Worm (Caenorhabditis elegans) whole organism, L4 larva: ENCODE data around the gene T01C1.4.

Experiments
- D1046.2 ChIP-seq: fragments of 200-800 bp; sonication (Bioruptor generic); IDR thresholded peaks from 2 replicates; pipeline ENCODE4 v1.3.6; 2022; ENCODE audit warnings: missing genetic modification characterization, missing compliant biosample characterization
- F37D6.2 ChIP-seq: sonication (generic microtip); optimal IDR thresholded peaks from 2 replicates; lab custom pipeline; 2016; ENCODE audit warnings: mild to moderate bottlenecking, missing genetic modification characterization, missing compliant biosample characterization
- F44E2.7 ChIP-seq: fragments of 200-800 bp; sonication (Bioruptor generic); IDR thresholded peaks from 2 replicates; pipeline ENCODE4 v2.1.2; 2022; ENCODE audit warnings: missing genetic modification characterization, missing compliant biosample characterization
- T20F7.1 ChIP-seq: fragments of 200-800 bp; sonication (Bioruptor generic); optimal IDR thresholded peaks from 2 replicates; lab custom pipeline; 2018; ENCODE audit warnings: mild to moderate bottlenecking, missing genetic modification characterization, missing compliant biosample characterization
- Y48G9A.11 ChIP-seq: fragments of 200-800 bp; sonication (Bioruptor generic); IDR thresholded peaks from 2 replicates; pipeline ENCODE4 v1.3.6; 2022; ENCODE audit warnings: missing genetic modification reagents, missing genetic modification characterization, missing compliant biosample characterization
- Y5F2A.4 ChIP-seq: fragments of 200-800 bp; sonication (Bioruptor generic); optimal IDR thresholded peaks from 2 replicates; lab custom pipeline; 2018; ENCODE audit warnings: mild to moderate bottlenecking, missing genetic modification characterization, missing compliant biosample characterization
- Y75B8A.6 ChIP-seq: fragments of 200-800 bp; sonication (Bioruptor generic); IDR thresholded peaks from 2 replicates; pipeline ENCODE4 v1.3.6; 2022; ENCODE audit warnings: missing genetic modification reagents, missing genetic modification characterization, missing compliant biosample characterization
- ZK337.2 ChIP-seq: fragments of 200-800 bp; sonication (Bioruptor generic); IDR thresholded peaks from 2 replicates; pipeline ENCODE4 v1.3.6; 2022; ENCODE audit warnings: missing genetic modification reagents, missing genetic modification characterization, missing compliant biosample characterization
- ZK546.5 ChIP-seq, 2 experiments: sonication (generic microtip); optimal IDR thresholded peaks; 2 replicates each; lab custom pipeline; 2017; ENCODE audit warnings: missing biosample characterization in 2 of 2, missing genetic modification characterization in 2 of 2
- aha-1 ChIP-seq: fragments of 150-350 bp; peaks from one replicate; lab custom pipeline; 2014; ENCODE audit warnings: missing biosample characterization, missing genetic modification characterization
- arid-1 ChIP-seq: fragments of 200-800 bp; sonication (Bioruptor generic); conservative IDR thresholded peaks from 2 replicates; pipeline ENCODE4 v1.3.6; 2022; ENCODE audit warnings: missing genetic modification reagents, missing genetic modification characterization, missing compliant biosample characterization
- attf-4 ChIP-seq: sonication (generic microtip); optimal IDR thresholded peaks from 3 replicates; lab custom pipeline; 2017; ENCODE audit warnings: missing biosample characterization, missing genetic modification characterization
- ceh-28 ChIP-seq: fragments of 150-350 bp; optimal IDR thresholded peaks from 2 replicates; lab custom pipeline; 2014; ENCODE audit warnings: missing biosample characterization, missing genetic modification reagents, missing genetic modification characterization
- ceh-32 ChIP-seq: sonication (generic microtip); optimal IDR thresholded peaks from 2 replicates; lab custom pipeline; 2016; ENCODE audit warnings: mild to moderate bottlenecking, missing genetic modification characterization, missing compliant biosample characterization; ENCODE audit not compliant: poor library complexity
- ces-1 ChIP-seq: fragments of 150-350 bp; sonication (generic microtip); optimal IDR thresholded peaks from 4 replicates; lab custom pipeline; 2014; ENCODE audit warnings: missing biosample characterization, missing genetic modification reagents, missing genetic modification characterization
- ctbp-1 ChIP-seq: fragments of 200-800 bp; sonication (Bioruptor generic); IDR thresholded peaks from 2 replicates; pipeline ENCODE4 v1.3.6; 2022; ENCODE audit warnings: missing genetic modification reagents, missing genetic modification characterization, missing compliant biosample characterization
- daf-12 ChIP-seq: fragments of 150-350 bp; optimal IDR thresholded peaks from 2 replicates; lab custom pipeline; 2014; ENCODE audit warnings: missing biosample characterization, missing genetic modification reagents, missing genetic modification characterization
- daf-8 ChIP-seq: fragments of 200-800 bp; sonication (Bioruptor generic); IDR thresholded peaks from 2 replicates; pipeline ENCODE4 v1.3.6; 2022; ENCODE audit warnings: missing genetic modification characterization, missing compliant biosample characterization
- dmd-6 ChIP-seq: fragments of 200-800 bp; sonication (Bioruptor generic); IDR thresholded peaks from 2 replicates; pipeline ENCODE4 v1.3.6; 2022; ENCODE audit warnings: missing genetic modification reagents, missing genetic modification characterization, missing compliant biosample characterization
- dmd-8 ChIP-seq: fragments of 200-800 bp; sonication (Bioruptor generic); IDR thresholded peaks from 2 replicates; pipeline ENCODE4 v1.3.6; 2022; ENCODE audit warnings: missing genetic modification characterization, missing compliant biosample characterization
- dmd-9 ChIP-seq: fragments of 200-800 bp; sonication (Bioruptor generic); IDR thresholded peaks from 2 replicates; pipeline ENCODE4 v1.3.6; 2022; ENCODE audit warnings: missing genetic modification reagents, missing genetic modification characterization, missing compliant biosample characterization
- dve-1 ChIP-seq: sonication (generic microtip); optimal IDR thresholded peaks from 2 replicates; lab custom pipeline; 2017; ENCODE audit warnings: antibody characterized with exemption, mild to moderate bottlenecking, missing genetic modification characterization, missing compliant biosample characterization; ENCODE audit not compliant: insufficient read depth
- egl-27 ChIP-seq: sonication (generic microtip); optimal IDR thresholded peaks from 3 replicates; lab custom pipeline; 2017; ENCODE audit warnings: missing biosample characterization, missing genetic modification reagents, missing genetic modification characterization
- egl-43 ChIP-seq: fragments of 200-800 bp; sonication (Bioruptor generic); IDR thresholded peaks from 2 replicates; pipeline ENCODE4 v1.3.6; 2022; ENCODE audit warnings: missing genetic modification reagents, missing genetic modification characterization, missing compliant biosample characterization
- fkh-10 ChIP-seq: fragments of 150-350 bp; optimal IDR thresholded peaks from 2 replicates; lab custom pipeline; 2014; ENCODE audit warnings: missing biosample characterization, missing genetic modification reagents, missing genetic modification characterization
- gei-8 ChIP-seq: fragments of 200-800 bp; sonication (Bioruptor generic); optimal IDR thresholded peaks from 2 replicates; lab custom pipeline; 2018; ENCODE audit warnings: mild to moderate bottlenecking, missing genetic modification characterization, missing compliant biosample characterization
- hif-1 ChIP-seq, 2 experiments: sonication (generic microtip); optimal IDR thresholded peaks; 2 replicates each; lab custom pipeline; 2016 to 2017; ENCODE audit warnings: missing compliant biosample characterization in 2 of 2, missing genetic modification characterization in 2 of 2, missing genetic modification reagents in 2 of 2, missing genotype in 2 of 2, mild to moderate bottlenecking in 1 of 2
- jun-1 ChIP-seq: fragments of 150-350 bp; optimal IDR thresholded peaks from 2 replicates; lab custom pipeline; 2014; ENCODE audit warnings: missing biosample characterization, missing genetic modification reagents, missing genetic modification characterization
- lin-13 ChIP-seq: fragments of 150-350 bp; optimal IDR thresholded peaks from 2 replicates; lab custom pipeline; 2014; ENCODE audit warnings: missing biosample characterization, missing genetic modification reagents, missing genetic modification characterization
- lir-3 ChIP-seq: sonication (generic microtip); optimal IDR thresholded peaks from 2 replicates; lab custom pipeline; 2016; ENCODE audit warnings: mild to moderate bottlenecking, missing genetic modification characterization, missing compliant biosample characterization
- lsy-2 ChIP-seq, 2 experiments: fragments of 150-350 bp in 1 of 2; sonication (generic microtip) in 1 of 2; optimal IDR thresholded peaks; 2 replicates each; lab custom pipeline; 2014 to 2017; ENCODE audit warnings: missing biosample characterization in 2 of 2, missing genetic modification characterization in 2 of 2
- mdl-1 ChIP-seq, 2 experiments: fragments of 150-350 bp in 1 of 2; sonication (generic microtip) in 1 of 2; optimal IDR thresholded peaks; 2 replicates each; lab custom pipeline; 2014 to 2017; ENCODE audit warnings: missing biosample characterization in 2 of 2, missing genetic modification characterization in 2 of 2
- mdt-29 ChIP-seq: fragments of 200-800 bp; sonication (Bioruptor generic); IDR thresholded peaks from 2 replicates; pipeline ENCODE4 v1.3.6; 2022; ENCODE audit warnings: missing genetic modification reagents, missing genetic modification characterization, missing compliant biosample characterization
- mxl-2 ChIP-seq: fragments of 200-800 bp; sonication (Bioruptor generic); conservative IDR thresholded peaks from 2 replicates; pipeline ENCODE4 v1.3.6; 2022; ENCODE audit warnings: missing genetic modification reagents, missing genetic modification characterization, missing compliant biosample characterization
- nhr-11 ChIP-seq: fragments of 150-350 bp; optimal IDR thresholded peaks from 2 replicates; lab custom pipeline; 2014; ENCODE audit warnings: missing biosample characterization, missing genetic modification characterization
- nhr-28 ChIP-seq: fragments of 150-350 bp; optimal IDR thresholded peaks from 2 replicates; lab custom pipeline; 2014; ENCODE audit warnings: missing biosample characterization, missing genetic modification characterization
- nhr-41 ChIP-seq: fragments of 200-800 bp; sonication (Bioruptor generic); IDR thresholded peaks from 2 replicates; pipeline ENCODE4 v1.3.6; 2022; ENCODE audit warnings: missing genetic modification reagents, missing genetic modification characterization, missing compliant biosample characterization
- nhr-42 ChIP-seq: fragments of 200-800 bp; sonication (Bioruptor generic); IDR thresholded peaks from 2 replicates; pipeline ENCODE4 v1.3.6; 2022; ENCODE audit warnings: missing genetic modification characterization, missing compliant biosample characterization
- nhr-76 ChIP-seq: fragments of 150-350 bp; optimal IDR thresholded peaks from 2 replicates; lab custom pipeline; 2014; ENCODE audit warnings: missing biosample characterization, missing genetic modification characterization
- nhr-77 ChIP-seq: fragments of 150-350 bp; optimal IDR thresholded peaks from 2 replicates; lab custom pipeline; 2014; ENCODE audit warnings: missing biosample characterization, missing genetic modification characterization
- php-3 ChIP-seq: fragments of 200-800 bp; sonication (Bioruptor generic); IDR thresholded peaks from 2 replicates; pipeline ENCODE4 v1.3.6; 2022; ENCODE audit warnings: missing genetic modification reagents, missing genetic modification characterization, missing compliant biosample characterization
- saeg-2 ChIP-seq: fragments of 200-800 bp; sonication (Bioruptor generic); IDR thresholded peaks from 2 replicates; pipeline ENCODE4 v1.3.6; 2022; ENCODE audit warnings: missing genetic modification reagents, missing genetic modification characterization, missing compliant biosample characterization
- sdz-12 ChIP-seq: fragments of 200-800 bp; sonication (Bioruptor generic); optimal IDR thresholded peaks from 2 replicates; lab custom pipeline; 2018; ENCODE audit warnings: mild to moderate bottlenecking, missing genetic modification characterization, missing compliant biosample characterization
- snpc-1.2 ChIP-seq: fragments of 200-800 bp; sonication (Bioruptor generic); IDR thresholded peaks from 2 replicates; pipeline ENCODE4 v1.3.6; 2022; ENCODE audit warnings: missing genetic modification reagents, missing genetic modification characterization, missing compliant biosample characterization
- spr-3 ChIP-seq: fragments of 200-800 bp; sonication (Bioruptor generic); optimal IDR thresholded peaks from 2 replicates; lab custom pipeline; 2018; ENCODE audit warnings: mild to moderate bottlenecking, missing genetic modification characterization, missing compliant biosample characterization
- tag-97 ChIP-seq: fragments of 200-800 bp; sonication (Bioruptor generic); IDR thresholded peaks from 2 replicates; pipeline ENCODE4 v1.3.6; 2022; ENCODE audit warnings: missing genetic modification characterization, missing compliant biosample characterization
- tra-1 ChIP-seq: fragments of 200-800 bp; sonication (Bioruptor generic); IDR thresholded peaks from 2 replicates; pipeline ENCODE4 v1.3.6; 2022; ENCODE audit warnings: missing genetic modification reagents, missing genetic modification characterization, missing compliant biosample characterization
- vab-7 ChIP-seq: fragments of 200-800 bp; sonication (Bioruptor generic); IDR thresholded peaks from 2 replicates; pipeline ENCODE4 v1.3.6; 2022; ENCODE audit warnings: missing genetic modification reagents, missing genetic modification characterization, missing compliant biosample characterization
- zag-1 ChIP-seq: fragments of 150-350 bp; optimal IDR thresholded peaks from 2 replicates; lab custom pipeline; 2014; ENCODE audit warnings: missing biosample characterization, missing genetic modification characterization
- zfp-3 ChIP-seq: fragments of 200-800 bp; sonication (Bioruptor generic); conservative IDR thresholded peaks from 2 replicates; pipeline ENCODE4 v1.3.6; 2022; ENCODE audit warnings: missing genetic modification reagents, missing genetic modification characterization, missing compliant biosample characterization
- ztf-7 ChIP-seq: fragments of 150-350 bp; optimal IDR thresholded peaks from 2 replicates; lab custom pipeline; 2014; ENCODE audit warnings: missing biosample characterization, missing genetic modification characterization

T01C1.4 gene

DNA sequence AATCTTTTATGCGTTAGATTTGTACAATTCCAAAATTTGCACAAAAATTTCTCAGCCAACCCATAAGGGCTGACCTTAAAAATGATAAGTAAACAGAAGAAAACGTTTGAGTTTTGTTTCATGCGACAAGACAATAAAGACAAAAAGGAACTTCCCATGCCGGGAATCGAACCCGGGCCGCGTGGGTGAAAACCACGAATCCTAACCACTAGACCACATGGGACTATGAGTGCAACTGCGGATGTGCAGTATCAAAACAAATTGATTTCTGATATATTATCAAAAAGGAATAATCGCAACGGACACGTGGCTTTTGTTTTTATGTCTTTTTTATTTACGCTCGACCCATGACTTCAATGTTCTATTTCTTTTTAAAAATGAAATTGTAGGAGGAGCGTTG is 50.0 kb downstream of the T01C1.4 start (continued):
- TF ChIP-seq nhr-11 = no peak
- TF ChIP-seq ZK546.5 (tag; optimal IDR thresholded peaks at IDR 0.05; lab: Kevin White, UChicago) = no peak
- no peak for TF ChIP-seq attf-4 (tag; lab: Kevin White, UChicago)
- peak; percentile 66 for TF ChIP-seq dmd-6 (GFP tag; lab: Robert Waterston, UW)
- peak; percentile 68; the same call in 1 of the 2 replicates for TF ChIP-seq nhr-41 (GFP tag; lab: Robert Waterston, UW)
- TF ChIP-seq dve-1 (tag; lab: Kevin White, UChicago) = peak; percentile 44
- peak; percentile 58; the same call in 1 of the 2 replicates for TF ChIP-seq ZK337.2 (GFP tag; lab: Robert Waterston, UW)
- no peak for TF ChIP-seq lin-13
- 0 out of 2 replicates have a peak, but pooled peaks have one; percentile 69 for TF ChIP-seq D1046.2 (GFP tag; lab: Robert Waterston, UW)
- TF ChIP-seq Y5F2A.4 (GFP tag; lab: Kevin White, UChicago) = no peak
- no peak for TF ChIP-seq dmd-8
- TF ChIP-seq tra-1 (GFP tag; lab: Robert Waterston, UW) = 0 out of 2 replicates have a peak, but pooled peaks have one; percentile 44
- no peak for TF ChIP-seq jun-1 (tag; lab: Kevin White, UChicago)
- TF ChIP-seq F37D6.2 (tag; lab: Kevin White, UChicago) = no peak
- peak; percentile 64 for TF ChIP-seq arid-1 (GFP tag; lab: Robert Waterston, UW)
- TF ChIP-seq ctbp-1 (GFP tag; lab: Robert Waterston, UW) = peak; percentile 62; the same call in 1 of the 2 replicates
- TF ChIP-seq egl-27 (tag; lab: Kevin White, UChicago) = no peak
- TF ChIP-seq nhr-76 (tag; lab: Kevin White, UChicago) = no peak
- no peak for TF ChIP-seq nhr-42
- TF ChIP-seq nhr-77 (tag; lab: Kevin White, UChicago) = no peak
- TF ChIP-seq saeg-2 = 0 out of 2 replicates have a peak, but pooled peaks have one; percentile 37
- TF ChIP-seq ces-1 = no peak
- TF ChIP-seq daf-12 (tag; lab: Kevin White, UChicago) = no peak
- TF ChIP-seq spr-3 = no peak
- no peak for TF ChIP-seq lir-3 (tag; lab: Kevin White, UChicago)
- TF ChIP-seq mdt-29 (GFP tag; lab: Robert Waterston, UW) = 0 out of 2 replicates have a peak, but pooled peaks have one; percentile 19
- TF ChIP-seq Y75B8A.6 = no peak
- peak; percentile 86 for TF ChIP-seq snpc-1.2 (GFP tag; lab: Robert Waterston, UW)
- peak; percentile 75 for TF ChIP-seq vab-7 (GFP tag; lab: Robert Waterston, UW)
- no peak for TF ChIP-seq daf-8 (GFP tag; lab: Robert Waterston, UW)
- peak in 1 of 2 experiments; percentile 23 for TF ChIP-seq lsy-2 (tag; optimal IDR thresholded peaks at IDR 0.05; lab: Kevin White, UChicago)
- TF ChIP-seq hif-1 (tag; optimal IDR thresholded peaks at IDR 0.05; lab: Kevin White, UChicago) = peak in 1 of 2 experiments; percentile 25
- TF ChIP-seq ceh-28 (tag; lab: Kevin White, UChicago) = no peak
- no peak for TF ChIP-seq sdz-12 (GFP tag; lab: Kevin White, UChicago)
- no peak for TF ChIP-seq F44E2.7 (GFP tag; lab: Robert Waterston, UW)
- peak; percentile 15; the same call in 1 of the 2 replicates for TF ChIP-seq dmd-9
- TF ChIP-seq egl-43 (GFP tag; lab: Robert Waterston, UW) = peak; percentile 75
- TF ChIP-seq fkh-10 (GFP tag; lab: Kevin White, UChicago) = no peak
- peak; percentile 59; the same call in 1 of the 2 replicates for TF ChIP-seq php-3 (GFP tag; lab: Robert Waterston, UW)
- TF ChIP-seq zfp-3 (GFP tag; lab: Robert Waterston, UW) = peak; percentile 76
- peak; percentile 63 for TF ChIP-seq Y48G9A.11 (GFP tag; lab: Robert Waterston, UW)
- no peak for TF ChIP-seq tag-97
- no peak for TF ChIP-seq gei-8
- no peak for TF ChIP-seq zag-1
- TF ChIP-seq mdl-1 (tag; optimal IDR thresholded peaks at IDR 0.05; lab: Kevin White, UChicago) = peak in 1 of 2 experiments; percentile 35
- no peak for TF ChIP-seq nhr-28 (tag; lab: Kevin White, UChicago)
- no peak for TF ChIP-seq ceh-32 (tag; lab: Kevin White, UChicago)
- no peak for TF ChIP-seq T20F7.1 (GFP tag; lab: Kevin White, UChicago)
- TF ChIP-seq mxl-2 (GFP tag; lab: Robert Waterston, UW) = no peak
- TF ChIP-seq aha-1 (tag; lab: Kevin White, UChicago) = peak; percentile 26
- TF ChIP-seq ztf-7 (tag; lab: Kevin White, UChicago) = no peak
